Fruit fly (Drosophila melanogaster) whole organism, embryonic: ENCODE results near the gene Mms19.

ENCODE experiments used
- Bgb ChIP-seq: fragments of 200-800 bp; sonication (Bioruptor generic); IDR thresholded peaks from 2 replicates; pipeline ENCODE4 v1.3.6; 2022; ENCODE audit warnings: missing biosample characterization, missing genetic modification characterization; ENCODE audit not compliant: partially characterized antibody
- CG10366 ChIP-seq: fragments of 200-800 bp; sonication (Bioruptor generic); IDR thresholded peaks from 2 replicates; pipeline ENCODE4 v1.3.6; 2022; ENCODE audit warnings: missing biosample characterization, missing genetic modification characterization
- CG10979 ChIP-seq: fragments of 200-800 bp; sonication (Bioruptor generic); optimal IDR thresholded peaks from 2 replicates; lab custom pipeline; 2018; ENCODE audit warnings: missing biosample characterization, mild to moderate bottlenecking, missing genetic modification characterization, moderate library complexity
- CG11456 ChIP-seq: fragments of 200-800 bp; sonication (Bioruptor generic); IDR thresholded peaks from 3 replicates; pipeline ENCODE4 v1.3.6; 2022; ENCODE audit warnings: missing biosample characterization, missing genetic modification characterization
- CG12299 ChIP-seq: fragments of 200-800 bp; sonication (Bioruptor generic); optimal IDR thresholded peaks from 2 replicates; lab custom pipeline; 2018; ENCODE audit warnings: missing biosample characterization, mild to moderate bottlenecking, missing genetic modification characterization
- CG12659 ChIP-seq: fragments of 200-800 bp; sonication (Bioruptor generic); optimal IDR thresholded peaks from 3 replicates; lab custom pipeline; 2017; ENCODE audit warnings: mild to moderate bottlenecking, missing biosample characterization, missing genetic modification reagents, missing genetic modification characterization
- CG14667 ChIP-seq: fragments of 200-800 bp; sonication (Bioruptor generic); IDR thresholded peaks from 2 replicates; pipeline ENCODE4 v1.3.6; 2022; ENCODE audit warnings: missing biosample characterization, missing genetic modification characterization
- CG15011 ChIP-seq: fragments of 200-800 bp; sonication (Bioruptor generic); optimal IDR thresholded peaks from 3 replicates; lab custom pipeline; 2018; ENCODE audit warnings: missing biosample characterization, mild to moderate bottlenecking, missing genetic modification characterization
- CG15514 ChIP-seq: fragments of 200-800 bp; sonication (Bioruptor generic); optimal IDR thresholded peaks from 3 replicates; lab custom pipeline; 2017; ENCODE audit warnings: missing biosample characterization, missing genetic modification characterization, mild to moderate bottlenecking, moderate library complexity, missing genetic modification reagents
- CG17568 ChIP-seq: fragments of 200-800 bp; sonication (Bioruptor generic); optimal IDR thresholded peaks from 2 replicates; lab custom pipeline; 2018; ENCODE audit warnings: missing biosample characterization, mild to moderate bottlenecking, missing genetic modification characterization, moderate library complexity
- CG17912 ChIP-seq: fragments of 200-800 bp; sonication (Bioruptor generic); optimal IDR thresholded peaks from 2 replicates; lab custom pipeline; 2018; ENCODE audit warnings: missing biosample characterization, mild to moderate bottlenecking, missing genetic modification characterization
- CG18262 ChIP-seq: fragments of 200-800 bp; optimal IDR thresholded peaks from 3 replicates; lab custom pipeline; 2019; ENCODE audit warnings: missing biosample characterization, mild to moderate bottlenecking, missing genetic modification characterization, moderate library complexity
- CG2712 ChIP-seq: fragments of 200-800 bp; optimal IDR thresholded peaks from 3 replicates; lab custom pipeline; 2019; ENCODE audit warnings: missing biosample characterization, mild to moderate bottlenecking, missing genetic modification characterization, moderate library complexity
- CG3065 ChIP-seq: fragments of 200-800 bp; sonication (Bioruptor generic); optimal IDR thresholded peaks from 2 replicates; lab custom pipeline; 2016; ENCODE audit warnings: missing biosample characterization, missing genetic modification characterization
- CG3847 ChIP-seq: fragments of 200-800 bp; sonication (Bioruptor generic); IDR thresholded peaks from 2 replicates; pipeline ENCODE4 v1.3.6; 2022; ENCODE audit warnings: missing biosample characterization, missing genetic modification characterization
- CG4328 ChIP-seq: fragments of 200-800 bp; sonication (Bioruptor generic); optimal IDR thresholded peaks from 3 replicates; lab custom pipeline; 2017; ENCODE audit warnings: missing biosample characterization, missing genetic modification reagents, missing genetic modification characterization
- CG6683 ChIP-seq: fragments of 200-800 bp; sonication (Bioruptor generic); optimal IDR thresholded peaks from 2 replicates; lab custom pipeline; 2017; ENCODE audit warnings: missing biosample characterization, mild to moderate bottlenecking, missing genetic modification characterization, missing genetic modification reagents
- CG8281 ChIP-seq: fragments of 200-800 bp; sonication (Bioruptor generic); optimal IDR thresholded peaks from 2 replicates; lab custom pipeline; 2018; ENCODE audit warnings: missing biosample characterization, mild to moderate bottlenecking, missing genetic modification characterization, moderate library complexity
- CG9609 ChIP-seq: fragments of 200-800 bp; sonication (Bioruptor generic); optimal IDR thresholded peaks from 3 replicates; lab custom pipeline; 2016; ENCODE audit warnings: missing biosample characterization, missing genetic modification characterization
- Dad ChIP-seq: fragments of 200-800 bp; sonication (Bioruptor generic); optimal IDR thresholded peaks from 3 replicates; lab custom pipeline; 2016; ENCODE audit warnings: missing biosample characterization, missing genetic modification characterization
- Dll ChIP-seq: fragments of 200-800 bp; sonication (Bioruptor generic); IDR thresholded peaks from 4 replicates; pipeline ENCODE4 v1.3.6; 2022; ENCODE audit warnings: missing biosample characterization, missing genetic modification characterization; ENCODE audit not compliant: partially characterized antibody
- GATAe ChIP-seq: fragments of 200-800 bp; sonication (Bioruptor generic); conservative IDR thresholded peaks from 2 replicates; pipeline ENCODE4 v1.3.6; 2022; ENCODE audit warnings: missing biosample characterization, missing genetic modification characterization
- Hr39 ChIP-seq: fragments of >200 bp; optimal IDR thresholded peaks from 2 replicates; lab custom pipeline; 2017
- MBD-R2 ChIP-seq: fragments of 200-800 bp; sonication (Bioruptor generic); IDR thresholded peaks from 2 replicates; pipeline ENCODE4 v1.3.6; 2022; ENCODE audit warnings: missing biosample characterization, missing genetic modification characterization
- Meics ChIP-seq: fragments of 200-800 bp; sonication (Bioruptor generic); optimal IDR thresholded peaks from 2 replicates; lab custom pipeline; 2017; ENCODE audit warnings: missing biosample characterization, mild to moderate bottlenecking, missing genetic modification characterization
- Myb ChIP-seq: fragments of 200-800 bp; sonication (Bioruptor generic); optimal IDR thresholded peaks from 2 replicates; lab custom pipeline; 2016; ENCODE audit warnings: missing biosample characterization, missing genetic modification characterization
- NC2α ChIP-seq: fragments of 200-800 bp; sonication (Bioruptor generic); optimal IDR thresholded peaks from 2 replicates; lab custom pipeline; 2016; ENCODE audit warnings: missing biosample characterization, missing genetic modification characterization
- NfI ChIP-seq: fragments of 200-800 bp; sonication (Bioruptor generic); optimal IDR thresholded peaks from 3 replicates; lab custom pipeline; 2018; ENCODE audit warnings: missing biosample characterization, mild to moderate bottlenecking, missing genetic modification characterization, moderate library complexity
- Rfx ChIP-seq: fragments of 200-800 bp; sonication (Bioruptor generic); IDR thresholded peaks from 2 replicates; pipeline ENCODE4 v1.3.6; 2022; ENCODE audit warnings: missing biosample characterization, missing genetic modification characterization
- Rx ChIP-seq: fragments of 200-800 bp; sonication (Bioruptor generic); IDR thresholded peaks from 2 replicates; pipeline ENCODE4 v1.3.6; 2022; ENCODE audit warnings: missing biosample characterization, missing genetic modification characterization
- Sry-β ChIP-seq: fragments of 200-800 bp; sonication (Bioruptor generic); optimal IDR thresholded peaks from 2 replicates; lab custom pipeline; 2018; ENCODE audit warnings: missing biosample characterization, mild to moderate bottlenecking, missing genetic modification characterization, moderate library complexity
- crp ChIP-seq, 2 experiments: fragments of 200-800 bp; sonication (Bioruptor generic); optimal IDR thresholded peaks; 2 replicates in 1 of 2; 3 replicates in 1 of 2; lab custom pipeline; 2017; ENCODE audit warnings: missing biosample characterization in 2 of 2, missing genetic modification characterization in 2 of 2, mild to moderate bottlenecking in 1 of 2, moderate library complexity in 1 of 2
- fd3F ChIP-seq: fragments of 200-800 bp; sonication (Bioruptor generic); optimal IDR thresholded peaks from 2 replicates; lab custom pipeline; 2018; ENCODE audit warnings: missing biosample characterization, mild to moderate bottlenecking, missing genetic modification characterization, moderate library complexity
- grn ChIP-seq: fragments of 200-800 bp; sonication (Bioruptor generic); optimal IDR thresholded peaks from 3 replicates; lab custom pipeline; 2017; ENCODE audit warnings: missing biosample characterization, missing genetic modification characterization
- hbn ChIP-seq: fragments of 200-800 bp; sonication (Bioruptor generic); IDR thresholded peaks from 2 replicates; pipeline ENCODE4 v1.3.6; 2022; ENCODE audit warnings: missing biosample characterization, missing genetic modification characterization; ENCODE audit not compliant: partially characterized antibody
- ind ChIP-seq: fragments of 200-800 bp; sonication (Bioruptor generic); optimal IDR thresholded peaks from 3 replicates; lab custom pipeline; 2016; ENCODE audit warnings: missing biosample characterization, missing genetic modification characterization
- jumu ChIP-seq: fragments of 200-800 bp; sonication (Bioruptor generic); optimal IDR thresholded peaks from 3 replicates; lab custom pipeline; 2016; ENCODE audit warnings: missing biosample characterization, missing genetic modification characterization
- lmd ChIP-seq: fragments of 200-800 bp; sonication (Bioruptor generic); IDR thresholded peaks from 2 replicates; pipeline ENCODE4 v1.3.6; 2022; ENCODE audit warnings: missing biosample characterization, missing genetic modification characterization
- onecut ChIP-seq: fragments of 200-800 bp; sonication (Bioruptor generic); IDR thresholded peaks from 2 replicates; pipeline ENCODE4 v1.3.6; 2022; ENCODE audit warnings: missing biosample characterization, missing genetic modification characterization
- org-1 ChIP-seq: fragments of 200-800 bp; sonication (Bioruptor generic); optimal IDR thresholded peaks from 2 replicates; lab custom pipeline; 2017; ENCODE audit warnings: missing biosample characterization, missing genetic modification characterization
- phol ChIP-seq: fragments of 200-800 bp; sonication (Bioruptor generic); optimal IDR thresholded peaks from 3 replicates; lab custom pipeline; 2018; ENCODE audit warnings: missing biosample characterization, mild to moderate bottlenecking, missing genetic modification characterization, moderate library complexity
- repo ChIP-seq: fragments of 200-800 bp; sonication (Bioruptor generic); optimal IDR thresholded peaks from 2 replicates; lab custom pipeline; 2016; ENCODE audit warnings: missing biosample characterization, missing genetic modification characterization
- schlank ChIP-seq: fragments of 200-800 bp; sonication (Bioruptor generic); optimal IDR thresholded peaks from 2 replicates; lab custom pipeline; 2018; ENCODE audit warnings: missing biosample characterization, mild to moderate bottlenecking, missing genetic modification characterization
- sens ChIP-seq: fragments of 200-800 bp; sonication (Bioruptor generic); peaks from one replicate; lab custom pipeline; 2016; ENCODE audit warnings: missing biosample characterization, missing genetic modification characterization
- sob ChIP-seq: fragments of 200-800 bp; sonication (Bioruptor generic); IDR thresholded peaks from 2 replicates; pipeline ENCODE4 v1.3.6; 2022; ENCODE audit warnings: missing biosample characterization, missing genetic modification characterization
- tin ChIP-seq: fragments of 200-800 bp; sonication (Bioruptor generic); optimal IDR thresholded peaks from 3 replicates; lab custom pipeline; 2016; ENCODE audit warnings: missing biosample characterization, missing genetic modification characterization
- yki ChIP-seq: fragments of >200 bp; optimal IDR thresholded peaks from 3 replicates; lab custom pipeline; 2018
- zf30C ChIP-seq: fragments of 200-800 bp; sonication (Bioruptor generic); optimal IDR thresholded peaks from 3 replicates; lab custom pipeline; 2018; ENCODE audit warnings: missing biosample characterization, mild to moderate bottlenecking, missing genetic modification characterization
- zfh1 ChIP-seq: fragments of 200-800 bp; sonication (Bioruptor generic); IDR thresholded peaks from 3 replicates; pipeline ENCODE4 v1.3.6; 2022; ENCODE audit warnings: missing biosample characterization, missing genetic modification characterization

Mms19 gene

dm6 chr3R:5264251-5265098 lies 32.1 kb downstream of the Mms19 start (continued):
- TF ChIP-seq Dll (GFP tag; lab: Robert Waterston, UW) (0 out of 4 replicates have a peak, but pooled peaks have one; percentile 8), crp (GFP tag; optimal IDR thresholded peaks at IDR 0.05; lab: Kevin White, UChicago) (peak in 1 of 2 experiments; percentile 16), CG12659 (peak; percentile 45), CG10979 (tag; lab: Kevin White, UChicago) (peak; percentile 23), CG17912 (GFP tag; lab: Kevin White, UChicago) (no peak), CG3847 (GFP tag; lab: Robert Waterston, UW) (0 out of 2 replicates have a peak, but pooled peaks have one; percentile 27), fd3F (peak; percentile 13), CG18262 (tag; lab: Kevin White, UChicago) (peak; percentile 47), ind (GFP tag; lab: Kevin White, UChicago) (peak; percentile 13), schlank (tag; lab: Kevin White, UChicago) (no peak), CG8281 (tag; lab: Kevin White, UChicago) (no peak), sens (GFP tag; lab: Kevin White, UChicago) (peak; percentile 86), tin (no peak), Rx (0 out of 2 replicates have a peak, but pooled peaks have one; percentile 2), phol (tag; lab: Kevin White, UChicago) (peak; percentile 26), CG14667 (GFP tag; lab: Robert Waterston, UW) (no peak), NC2α (GFP tag; lab: Kevin White, UChicago) (peak; percentile 49), CG2712 (peak; percentile 45), CG6683 (GFP tag; lab: Kevin White, UChicago) (no peak), Bgb (GFP tag; lab: Robert Waterston, UW) (peak; percentile 41; the same call in 1 of the 2 replicates), CG11456 (no peak), jumu (GFP tag; lab: Kevin White, UChicago) (no peak), Myb (no peak), CG3065 (GFP tag; lab: Kevin White, UChicago) (no peak), lmd (GFP tag; lab: Robert Waterston, UW) (no peak; the same call in 1 of the 2 replicates), zf30C (GFP tag; lab: Kevin White, UChicago) (no peak), Rfx (peak; percentile 49; the same call in 1 of the 2 replicates), Hr39 (lab: Kevin White, UChicago) (no peak), NfI (GFP tag; lab: Kevin White, UChicago) (peak; percentile 48), sob (GFP tag; lab: Robert Waterston, UW) (no peak), hbn (GFP tag; lab: Robert Waterston, UW) (no peak), Dad (GFP tag; lab: Kevin White, UChicago) (no peak), yki (lab: Kevin White, UChicago) (peak; percentile 35), CG9609 (GFP tag; lab: Kevin White, UChicago) (peak; percentile 14), onecut (GFP tag; lab: Robert Waterston, UW) (peak; percentile 6; the same call in 1 of the 2 replicates), CG15011 (GFP tag; lab: Kevin White, UChicago) (no peak), CG17568 (GFP tag; lab: Kevin White, UChicago) (peak; percentile 40), org-1 (GFP tag; lab: Kevin White, UChicago) (peak; percentile 43), GATAe (no peak), grn (GFP tag; lab: Kevin White, UChicago) (peak; percentile 23), CG15514 (GFP tag; lab: Kevin White, UChicago) (peak; percentile 54), MBD-R2 (GFP tag; lab: Robert Waterston, UW) (no peak), Sry-β (GFP tag; lab: Kevin White, UChicago) (peak; percentile 99), repo (GFP tag; lab: Kevin White, UChicago) (no peak), CG12299 (tag; lab: Kevin White, UChicago) (peak; percentile 24), CG10366 (GFP tag; lab: Robert Waterston, UW) (no peak), Meics (GFP tag; lab: Kevin White, UChicago) (peak; percentile 56), CG4328 (GFP tag; lab: Kevin White, UChicago) (peak; percentile 34), zfh1 (GFP tag; lab: Robert Waterston, UW) (0 out of 3 replicates have a peak, but pooled peaks have one; percentile 32)
